Fruit fly (Drosophila melanogaster) whole organism, adult: ENCODE measurements around the gene dwg.

Experiments used
- CG12768 ChIP-seq: fragments of 200-800 bp; sonication (Bioruptor generic); optimal IDR thresholded peaks from 2 replicates; lab custom pipeline; 2017; ENCODE audit warnings: missing biosample characterization, missing genetic modification characterization, mild to moderate bottlenecking, moderate library complexity, missing genetic modification reagents
- CG14711 ChIP-seq: fragments of 200-800 bp; sonication (Bioruptor generic); optimal IDR thresholded peaks from 2 replicates; lab custom pipeline; 2018; ENCODE audit warnings: missing biosample characterization, mild to moderate bottlenecking, missing genetic modification characterization, moderate library complexity
- CG1620 ChIP-seq: fragments of 200-800 bp; sonication (Bioruptor generic); optimal IDR thresholded peaks from 2 replicates; lab custom pipeline; 2016; ENCODE audit warnings: missing biosample characterization, missing genetic modification characterization
- CG5204 ChIP-seq: fragments of 200-800 bp; sonication (Bioruptor generic); optimal IDR thresholded peaks from 2 replicates; lab custom pipeline; 2016; ENCODE audit warnings: missing biosample characterization, missing genetic modification characterization
- CG7045 ChIP-seq: fragments of 200-800 bp; sonication (Bioruptor generic); optimal IDR thresholded peaks from 2 replicates; lab custom pipeline; 2017; ENCODE audit warnings: missing biosample characterization, mild to moderate bottlenecking, missing genetic modification characterization
- Clk ChIP-seq: fragments of 200-800 bp; sonication (Bioruptor generic); optimal IDR thresholded peaks from 2 replicates; lab custom pipeline; 2017; ENCODE audit warnings: missing biosample characterization, missing genetic modification characterization
- Hr96 ChIP-seq: fragments of 200-800 bp; sonication (Bioruptor generic); optimal IDR thresholded peaks from 2 replicates; lab custom pipeline; 2016; ENCODE audit warnings: missing biosample characterization, missing genetic modification characterization
- bab1 ChIP-seq: fragments of 200-800 bp; sonication (Bioruptor generic); optimal IDR thresholded peaks from 3 replicates; lab custom pipeline; 2019; ENCODE audit warnings: missing biosample characterization, mild to moderate bottlenecking, missing genetic modification characterization, moderate library complexity
- cic ChIP-seq: fragments of 200-800 bp; sonication (Bioruptor generic); optimal IDR thresholded peaks from 2 replicates; lab custom pipeline; 2017; ENCODE audit warnings: missing biosample characterization, mild to moderate bottlenecking, missing genetic modification characterization, moderate library complexity
- cnc ChIP-seq, 2 experiments: fragments of >200 bp; optimal IDR thresholded peaks; 2 replicates each; lab custom pipeline; 2017
- kay ChIP-seq: fragments of 200-800 bp; sonication (Bioruptor generic); peaks from one replicate; lab custom pipeline; 2016; ENCODE audit warnings: missing biosample characterization, missing genetic modification characterization, borderline replicate concordance
- ovo ChIP-seq: fragments of 200-800 bp; sonication (Bioruptor generic); optimal IDR thresholded peaks from 2 replicates; lab custom pipeline; 2016; ENCODE audit warnings: missing biosample characterization, missing genetic modification characterization
- pad ChIP-seq: fragments of 200-800 bp; sonication (Bioruptor generic); optimal IDR thresholded peaks from 3 replicates; lab custom pipeline; 2017; ENCODE audit warnings: missing biosample characterization, missing genetic modification characterization, mild to moderate bottlenecking, moderate library complexity, missing genetic modification reagents

DNA sequence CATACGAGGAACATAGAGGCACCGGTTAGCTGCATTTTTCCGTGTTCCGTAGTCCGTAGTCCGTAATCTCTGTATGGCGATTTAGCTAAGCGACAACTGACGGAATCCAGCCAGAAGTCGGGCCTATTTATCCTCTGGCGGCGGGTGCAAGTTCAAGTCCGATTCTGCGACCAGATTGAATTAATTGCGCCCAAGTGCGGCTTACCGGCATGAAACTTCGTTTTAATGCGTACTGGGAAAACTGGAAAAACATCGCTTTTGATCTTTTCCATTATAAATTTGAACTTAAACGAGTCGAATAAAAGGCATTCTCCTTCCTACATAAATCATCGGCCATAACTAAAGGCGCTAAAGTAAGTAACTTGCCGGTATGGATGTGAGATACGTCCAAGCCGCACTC lies 33.7 kb upstream of the dwg start, which contains the start of gene dyw:
- TF ChIP-seq cnc (optimal IDR thresholded peaks at IDR 0.05; lab: Kevin White, UChicago) (no peak), CG14711 (tag; lab: Kevin White, UChicago) (no peak), cic (no peak), Hr96 (GFP tag; lab: Kevin White, UChicago) (no peak), ovo (no peak), Clk (GFP tag; lab: Kevin White, UChicago) (no peak), CG7045 (GFP tag; lab: Kevin White, UChicago) (no peak), pad (GFP tag; lab: Kevin White, UChicago) (no peak), CG12768 (no peak), bab1 (GFP tag; lab: Kevin White, UChicago) (no peak), CG1620 (GFP tag; lab: Kevin White, UChicago) (no peak), CG5204 (GFP tag; lab: Kevin White, UChicago) (no peak), kay (no peak)
